Worm (Caenorhabditis elegans): ENCODE data around the gene nduv-2.

DNA sequence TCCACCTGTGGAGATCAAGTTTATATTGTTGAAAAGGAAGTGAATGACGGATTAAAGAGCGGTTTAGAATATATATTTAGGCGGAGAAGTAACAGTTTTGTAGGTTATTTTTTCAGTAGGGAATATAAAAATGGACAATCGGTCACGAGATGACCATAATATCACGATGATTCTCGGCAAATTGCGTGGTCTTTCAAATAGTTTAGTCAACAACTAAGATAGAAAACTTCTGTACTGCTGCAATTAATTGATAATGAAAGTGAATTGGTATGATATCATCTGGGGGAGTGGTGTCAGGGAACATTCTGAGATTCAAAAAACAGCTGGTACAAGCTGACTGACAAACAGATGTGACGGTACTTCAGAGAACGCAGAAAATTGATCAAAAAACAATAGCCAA lies 16.9 kb downstream of the nduv-2 start:
- TF ChIP-seq elt-2 (tag; optimal IDR thresholded peaks at IDR 0.05) (no peak), F13H6.1 (tag; optimal IDR thresholded peaks at IDR 0.05) (no peak), zip-5 (tag; optimal IDR thresholded peaks at IDR 0.05) (no peak), ceh-24 (tag; optimal IDR thresholded peaks at IDR 0.05) (no peak), pqm-1 (tag; optimal IDR thresholded peaks at IDR 0.05) (no peak), sox-2 (GFP tag; IDR thresholded peaks at IDR 0.05) (no peak), nhr-11 (tag; optimal IDR thresholded peaks at IDR 0.05) (no peak), ama-1 (optimal IDR thresholded peaks at IDR 0.05) (no peak)
